Worm (Caenorhabditis elegans): Measurements from ENCODE around the gene C45G9.5.
A peak's percentile ranks its signal among the peaks of the same experiment; 100 is the strongest.

Gene C45G9.5

ce11 chrIII:5036158-5036557 is 11.8 kb upstream of the C45G9.5 start, which contains the start of gene C45G9.6:
Gene C45G9.6 (plus strand): TSS chrIII:5036458.
- TF ChIP-seq nhr-102 (tag; optimal IDR thresholded peaks at IDR 0.05) (no peak), daf-16 (GFP tag; optimal IDR thresholded peaks at IDR 0.05) (no peak), daf-16 (tag; optimal IDR thresholded peaks at IDR 0.05) (no peak), nhr-41 (GFP tag; IDR thresholded peaks at IDR 0.05) (no peak), nhr-6 (tag; optimal IDR thresholded peaks at IDR 0.05) (no peak), spr-1 (tag; optimal IDR thresholded peaks at IDR 0.05) (no peak), saeg-2 (GFP tag; IDR thresholded peaks at IDR 0.05) (no peak), mdt-29 (GFP tag; IDR thresholded peaks at IDR 0.05) (no peak), F26F4.8 (GFP tag; conservative IDR thresholded peaks at IDR 0.05) (no peak)

ce11 chrIII:5042112-5042511 is 5.8 kb upstream of the C45G9.5 start, which contains the start of gene nlp-43:
Gene nlp-43 (plus strand): TSS chrIII:5042412.
- TF ChIP-seq madf-9 (GFP tag; conservative IDR thresholded peaks at IDR 0.05) (no peak), zip-2 (tag; optimal IDR thresholded peaks at IDR 0.05) (no peak), ceh-62 (tag; optimal IDR thresholded peaks at IDR 0.05) (no peak), Y105C5A.15 (GFP tag; IDR thresholded peaks at IDR 0.05) (no peak), nhr-237 (tag; optimal IDR thresholded peaks at IDR 0.05) (no peak)

- TF ChIP-seq set-16 (GFP tag; IDR thresholded peaks at IDR 0.05) (no peak), arid-1 (GFP tag; conservative IDR thresholded peaks at IDR 0.05) (no peak), nhr-48 (tag; optimal IDR thresholded peaks at IDR 0.05) (no peak), lin-13 (GFP tag; optimal IDR thresholded peaks at IDR 0.05) (no peak), attf-4 (tag; optimal IDR thresholded peaks at IDR 0.05) (no peak), zip-11 (GFP tag; IDR thresholded peaks at IDR 0.05) (no peak), F49E8.2 (tag; optimal IDR thresholded peaks at IDR 0.05; ENCODE audit: borderline replicate concordance) (no peak), lin-39 (tag; optimal IDR thresholded peaks at IDR 0.05) (no peak), vab-7 (GFP tag; IDR thresholded peaks at IDR 0.05) (no peak), zag-1 (tag; optimal IDR thresholded peaks at IDR 0.05) (no peak)
Observed at ce11 chrIII:5044709-5045108, 3.2 kb upstream of the C45G9.5 start, which contains the start of gene C45G9.14. Gene C45G9.14 (plus strand): TSS chrIII:5045009.

ce11 chrIII:5047175-5047574 is 742 bp upstream of the C45G9.5 start, which contains the start of gene txbp-3:
Gene txbp-3 (minus strand): TSS chrIII:5047459.
- TF ChIP-seq nhr-77 (tag; optimal IDR thresholded peaks at IDR 0.05) (peak; percentile 42), mxl-3 (GFP tag; optimal IDR thresholded peaks at IDR 0.05) (peak; percentile 80), lin-1 (GFP tag; IDR thresholded peaks at IDR 0.05) (no peak), dmd-6 (GFP tag; IDR thresholded peaks at IDR 0.05) (peak; percentile 57; the same call in 1 of the 2 replicates), nhr-76 (tag; optimal IDR thresholded peaks at IDR 0.05) (no peak), rbr-2 (tag; optimal IDR thresholded peaks at IDR 0.05) (peak; percentile 1), tag-97 (GFP tag; IDR thresholded peaks at IDR 0.05) (no peak), mdl-1 (tag; optimal IDR thresholded peaks at IDR 0.05) (peak in 1 of 2 experiments; percentile 5), dve-1 (tag; optimal IDR thresholded peaks at IDR 0.05; ENCODE audit: insufficient read depth) (peak; percentile 79), nhr-28 (tag; optimal IDR thresholded peaks at IDR 0.05) (peak; percentile 77), madf-5 (GFP tag; IDR thresholded peaks at IDR 0.05) (no peak), daf-16 (GFP tag; optimal IDR thresholded peaks at IDR 0.05) (no peak), daf-16 (tag; optimal IDR thresholded peaks at IDR 0.05) (peak; percentile 24), hlh-30 (tag; optimal IDR thresholded peaks at IDR 0.05; ENCODE audit: insufficient read depth) (peak; percentile 58), pqm-1 (tag; optimal IDR thresholded peaks at IDR 0.05) (peak; percentile 85), mes-2 (tag; optimal IDR thresholded peaks at IDR 0.05; ENCODE audit: poor library complexity, severe bottlenecking) (peak; percentile 83), pha-4 (GFP tag; IDR thresholded peaks at IDR 0.05) (no peak), pha-4 (tag; optimal IDR thresholded peaks at IDR 0.05) (peak; percentile 76), nhr-6 (tag; optimal IDR thresholded peaks at IDR 0.05) (peak; percentile 50), daf-12 (tag; optimal IDR thresholded peaks at IDR 0.05) (no peak), unc-62 (GFP tag; optimal IDR thresholded peaks at IDR 0.05 in 1 of 2) (peak in 1 of 2 experiments; percentile 20), unc-62 (tag; optimal IDR thresholded peaks at IDR 0.05) (no peak), nhr-102 (tag; optimal IDR thresholded peaks at IDR 0.05) (no peak), fkh-10 (GFP tag; optimal IDR thresholded peaks at IDR 0.05) (peak; percentile 37), ces-1 (GFP tag; optimal IDR thresholded peaks at IDR 0.05) (peak; percentile 12), T20F7.1 (GFP tag; optimal IDR thresholded peaks at IDR 0.05) (peak; percentile 25), hif-1 (tag; optimal IDR thresholded peaks at IDR 0.05) (peak in 1 of 2 experiments; percentile 33)
